Fruit fly (Drosophila melanogaster) whole organism, embryonic: ENCODE data around the gene Fgop2.

Source experiments
- ATbp ChIP-seq: fragments of 200-800 bp; sonication (Bioruptor generic); optimal IDR thresholded peaks from 2 replicates; lab custom pipeline; 2017; ENCODE audit warnings: missing biosample characterization, mild to moderate bottlenecking, missing genetic modification characterization, missing genetic modification reagents
- CG10654 ChIP-seq: fragments of 200-800 bp; sonication (Bioruptor generic); optimal IDR thresholded peaks from 2 replicates; lab custom pipeline; 2016; ENCODE audit warnings: missing biosample characterization, missing genetic modification characterization
- CG10979 ChIP-seq: fragments of 200-800 bp; sonication (Bioruptor generic); optimal IDR thresholded peaks from 2 replicates; lab custom pipeline; 2018; ENCODE audit warnings: missing biosample characterization, mild to moderate bottlenecking, missing genetic modification characterization, moderate library complexity
- CG11398 ChIP-seq: fragments of 200-800 bp; sonication (Bioruptor generic); optimal IDR thresholded peaks from 2 replicates; lab custom pipeline; 2016; ENCODE audit warnings: missing biosample characterization, missing genetic modification characterization
- CG11695 ChIP-seq: fragments of 200-800 bp; sonication (Bioruptor generic); IDR thresholded peaks from 3 replicates; pipeline ENCODE4 v1.3.6; 2022; ENCODE audit warnings: missing biosample characterization, missing genetic modification characterization
- CG11696 ChIP-seq: fragments of 200-800 bp; sonication (Bioruptor generic); IDR thresholded peaks from 2 replicates; pipeline ENCODE4 v1.3.6; 2022; ENCODE audit warnings: missing biosample characterization, missing genetic modification characterization
- CG12744 ChIP-seq: fragments of 200-800 bp; sonication (Bioruptor generic); optimal IDR thresholded peaks from 2 replicates; lab custom pipeline; 2016; ENCODE audit warnings: missing biosample characterization, missing genetic modification characterization
- CG14710 ChIP-seq: fragments of 200-800 bp; sonication (Bioruptor generic); optimal IDR thresholded peaks from 3 replicates; lab custom pipeline; 2019; ENCODE audit warnings: missing biosample characterization, mild to moderate bottlenecking, missing genetic modification characterization, moderate library complexity
- CG15269 ChIP-seq: fragments of 200-800 bp; sonication (Bioruptor generic); optimal IDR thresholded peaks from 2 replicates; lab custom pipeline; 2018; ENCODE audit warnings: missing biosample characterization, mild to moderate bottlenecking, missing genetic modification characterization, moderate library complexity
- CG15601 ChIP-seq: fragments of 200-800 bp; sonication (Bioruptor generic); optimal IDR thresholded peaks from 3 replicates; lab custom pipeline; 2019; ENCODE audit warnings: missing biosample characterization, mild to moderate bottlenecking, missing genetic modification characterization, moderate library complexity
- CG16815 ChIP-seq: fragments of 200-800 bp; sonication (Bioruptor generic); optimal IDR thresholded peaks from 3 replicates; lab custom pipeline; 2017; ENCODE audit warnings: missing biosample characterization, mild to moderate bottlenecking, missing genetic modification characterization
- CG16863 ChIP-seq: fragments of 200-800 bp; sonication (Bioruptor generic); optimal IDR thresholded peaks from 3 replicates; lab custom pipeline; 2016; ENCODE audit warnings: missing biosample characterization, missing genetic modification characterization
- CG17361 ChIP-seq: fragments of 200-800 bp; sonication (Bioruptor generic); IDR thresholded peaks from 3 replicates; pipeline ENCODE4 v1.3.6; 2022; ENCODE audit warnings: missing biosample characterization, missing genetic modification characterization
- CG17612 ChIP-seq: fragments of 200-800 bp; sonication (Bioruptor generic); IDR thresholded peaks from 2 replicates; pipeline ENCODE4 v1.3.6; 2022; ENCODE audit warnings: missing biosample characterization, missing genetic modification characterization
- CG17829 ChIP-seq: fragments of 200-800 bp; optimal IDR thresholded peaks from 2 replicates; lab custom pipeline; 2019; ENCODE audit warnings: missing biosample characterization, mild to moderate bottlenecking, missing genetic modification characterization, moderate library complexity
- CG18619 ChIP-seq: fragments of 200-800 bp; sonication (Bioruptor generic); optimal IDR thresholded peaks from 3 replicates; lab custom pipeline; 2017; ENCODE audit warnings: missing biosample characterization, mild to moderate bottlenecking, missing genetic modification characterization
- CG30020 ChIP-seq: fragments of 200-800 bp; optimal IDR thresholded peaks from 2 replicates; lab custom pipeline; 2019; ENCODE audit warnings: missing biosample characterization, mild to moderate bottlenecking, missing genetic modification characterization, moderate library complexity
- CG4282 ChIP-seq: fragments of 200-800 bp; sonication (Bioruptor generic); optimal IDR thresholded peaks from 2 replicates; lab custom pipeline; 2016; ENCODE audit warnings: missing biosample characterization, missing genetic modification characterization
- CG4404 ChIP-seq: fragments of 200-800 bp; sonication (Bioruptor generic); IDR thresholded peaks from 2 replicates; pipeline ENCODE4 v1.3.6; 2022; ENCODE audit warnings: missing biosample characterization, missing genetic modification characterization
- CG5245 ChIP-seq: fragments of 200-800 bp; sonication (Bioruptor generic); optimal IDR thresholded peaks from 3 replicates; lab custom pipeline; 2016; ENCODE audit warnings: missing biosample characterization, missing genetic modification characterization
- CG6272 ChIP-seq: fragments of 200-800 bp; sonication (Bioruptor generic); IDR thresholded peaks from 2 replicates; pipeline ENCODE4 v1.3.6; 2022; ENCODE audit warnings: missing biosample characterization, missing genetic modification characterization
- CG7745 ChIP-seq: fragments of 200-800 bp; sonication (Bioruptor generic); optimal IDR thresholded peaks from 2 replicates; lab custom pipeline; 2018; ENCODE audit warnings: missing biosample characterization, mild to moderate bottlenecking, missing genetic modification characterization, moderate library complexity
- CG8089 ChIP-seq: fragments of 200-800 bp; sonication (Bioruptor generic); optimal IDR thresholded peaks from 3 replicates; lab custom pipeline; 2016; ENCODE audit warnings: missing biosample characterization, missing genetic modification characterization
- CG8281 ChIP-seq: fragments of 200-800 bp; sonication (Bioruptor generic); optimal IDR thresholded peaks from 2 replicates; lab custom pipeline; 2018; ENCODE audit warnings: missing biosample characterization, mild to moderate bottlenecking, missing genetic modification characterization, moderate library complexity
- CG8359 ChIP-seq: fragments of 200-800 bp; sonication (Bioruptor generic); optimal IDR thresholded peaks from 2 replicates; lab custom pipeline; 2017; ENCODE audit warnings: missing biosample characterization, mild to moderate bottlenecking, missing genetic modification characterization, borderline replicate concordance
- CG9437 ChIP-seq: fragments of 200-800 bp; sonication (Bioruptor generic); optimal IDR thresholded peaks from 2 replicates; lab custom pipeline; 2018; ENCODE audit warnings: missing biosample characterization, mild to moderate bottlenecking, missing genetic modification characterization
- CG9609 ChIP-seq: fragments of 200-800 bp; sonication (Bioruptor generic); optimal IDR thresholded peaks from 3 replicates; lab custom pipeline; 2016; ENCODE audit warnings: missing biosample characterization, missing genetic modification characterization
- CG9797 ChIP-seq: fragments of 200-800 bp; sonication (Bioruptor generic); optimal IDR thresholded peaks from 3 replicates; lab custom pipeline; 2018; ENCODE audit warnings: missing biosample characterization, mild to moderate bottlenecking, missing genetic modification characterization
- Deaf1 ChIP-seq: fragments of 200-800 bp; optimal IDR thresholded peaks from 3 replicates; lab custom pipeline; 2019; ENCODE audit warnings: missing biosample characterization, mild to moderate bottlenecking, missing genetic modification characterization, moderate library complexity
- Doc2 ChIP-seq: fragments of 200-800 bp; sonication (Bioruptor generic); IDR thresholded peaks from 2 replicates; pipeline ENCODE4 v1.3.6; 2022; ENCODE audit warnings: missing biosample characterization, missing genetic modification characterization
- Elba2 ChIP-seq: fragments of 200-800 bp; sonication (Bioruptor generic); optimal IDR thresholded peaks from 3 replicates; lab custom pipeline; 2016; ENCODE audit warnings: missing biosample characterization, missing genetic modification characterization
- HmgD ChIP-seq: fragments of 200-800 bp; sonication (Bioruptor generic); optimal IDR thresholded peaks from 3 replicates; lab custom pipeline; 2016; ENCODE audit warnings: missing biosample characterization, missing genetic modification characterization
- Hr3 ChIP-seq: fragments of 200-800 bp; sonication (Bioruptor generic); optimal IDR thresholded peaks from 3 replicates; lab custom pipeline; 2016; ENCODE audit warnings: missing biosample characterization, missing genetic modification characterization
- NK7.1 ChIP-seq: fragments of 200-800 bp; sonication (Bioruptor generic); optimal IDR thresholded peaks from 3 replicates; lab custom pipeline; 2016; ENCODE audit warnings: missing biosample characterization, missing genetic modification characterization
- Oli ChIP-seq: fragments of 200-800 bp; sonication (Bioruptor generic); optimal IDR thresholded peaks from 2 replicates; lab custom pipeline; 2018; ENCODE audit warnings: missing biosample characterization, mild to moderate bottlenecking, missing genetic modification characterization, moderate library complexity
- amos ChIP-seq: fragments of 200-800 bp; sonication (Bioruptor generic); IDR thresholded peaks from 2 replicates; pipeline ENCODE4 v1.3.6; 2022; ENCODE audit warnings: missing biosample characterization, missing genetic modification characterization; ENCODE audit not compliant: partially characterized antibody
- aop ChIP-seq: fragments of 200-800 bp; sonication (Bioruptor generic); IDR thresholded peaks from 2 replicates; pipeline ENCODE4 v1.3.6; 2022; ENCODE audit warnings: missing biosample characterization, missing genetic modification characterization
- ato ChIP-seq: fragments of 200-800 bp; sonication (Bioruptor generic); IDR thresholded peaks from 2 replicates; pipeline ENCODE4 v1.3.6; 2022; ENCODE audit warnings: missing biosample characterization, missing genetic modification characterization; ENCODE audit not compliant: partially characterized antibody
- chm ChIP-seq: fragments of 200-800 bp; sonication (Bioruptor generic); IDR thresholded peaks from 2 replicates; pipeline ENCODE4 v1.3.6; 2022; ENCODE audit warnings: missing biosample characterization, missing genetic modification characterization
- cwo ChIP-seq: fragments of 200-800 bp; sonication (Bioruptor generic); optimal IDR thresholded peaks from 3 replicates; lab custom pipeline; 2017; ENCODE audit warnings: missing biosample characterization, missing genetic modification characterization, mild to moderate bottlenecking, moderate library complexity, missing genetic modification reagents
- dmrt11E ChIP-seq: fragments of 200-800 bp; sonication (Bioruptor generic); optimal IDR thresholded peaks from 3 replicates; lab custom pipeline; 2018; ENCODE audit warnings: missing biosample characterization, mild to moderate bottlenecking, missing genetic modification characterization, moderate library complexity
- dysf ChIP-seq: fragments of 200-800 bp; sonication (Bioruptor generic); IDR thresholded peaks from 3 replicates; pipeline ENCODE4 v1.3.6; 2022; ENCODE audit warnings: missing biosample characterization, missing genetic modification characterization
- esg ChIP-seq: fragments of 200-800 bp; sonication (Bioruptor generic); conservative IDR thresholded peaks from 2 replicates; pipeline ENCODE4 v1.3.6; 2022; ENCODE audit warnings: missing biosample characterization, missing genetic modification characterization
- fd64A ChIP-seq: fragments of 200-800 bp; sonication (Bioruptor generic); optimal IDR thresholded peaks from 3 replicates; lab custom pipeline; 2018; ENCODE audit warnings: missing biosample characterization, mild to moderate bottlenecking, missing genetic modification characterization
- hth ChIP-seq: fragments of >200 bp; optimal IDR thresholded peaks from 2 replicates; lab custom pipeline; 2017; ENCODE audit warnings: inconsistent platforms
- pb ChIP-seq: fragments of 200-800 bp; sonication (Bioruptor generic); optimal IDR thresholded peaks from 3 replicates; lab custom pipeline; 2016; ENCODE audit warnings: missing biosample characterization, missing genetic modification characterization
- sc ChIP-seq, 3 experiments: fragments of >200 bp in 2 of 3; fragments of 200-800 bp in 1 of 3; sonication (Bioruptor generic) in 1 of 3; optimal IDR thresholded peaks; 2 replicates in 2 of 3; 3 replicates in 1 of 3; lab custom pipeline; 2017; ENCODE audit warnings: mild to moderate bottlenecking in 1 of 3, missing biosample characterization in 1 of 3, missing genetic modification characterization in 1 of 3, missing genetic modification reagents in 1 of 3
- sqz ChIP-seq: fragments of 200-800 bp; sonication (Bioruptor generic); optimal IDR thresholded peaks from 3 replicates; lab custom pipeline; 2018; ENCODE audit warnings: missing biosample characterization, mild to moderate bottlenecking, missing genetic modification characterization
- tio ChIP-seq: fragments of 200-800 bp; sonication (Bioruptor generic); optimal IDR thresholded peaks from 2 replicates; lab custom pipeline; 2017; ENCODE audit warnings: missing biosample characterization, missing genetic modification characterization, inconsistent platforms
- tup ChIP-seq: fragments of 200-800 bp; sonication (Bioruptor generic); optimal IDR thresholded peaks from 2 replicates; lab custom pipeline; 2016; ENCODE audit warnings: missing biosample characterization, mild to moderate bottlenecking, missing genetic modification characterization, moderate library complexity
- zen ChIP-seq: fragments of 200-800 bp; sonication (Bioruptor generic); optimal IDR thresholded peaks from 3 replicates; lab custom pipeline; 2018; ENCODE audit warnings: missing biosample characterization, mild to moderate bottlenecking, missing genetic modification characterization, moderate library complexity

Gene Fgop2

DNA sequence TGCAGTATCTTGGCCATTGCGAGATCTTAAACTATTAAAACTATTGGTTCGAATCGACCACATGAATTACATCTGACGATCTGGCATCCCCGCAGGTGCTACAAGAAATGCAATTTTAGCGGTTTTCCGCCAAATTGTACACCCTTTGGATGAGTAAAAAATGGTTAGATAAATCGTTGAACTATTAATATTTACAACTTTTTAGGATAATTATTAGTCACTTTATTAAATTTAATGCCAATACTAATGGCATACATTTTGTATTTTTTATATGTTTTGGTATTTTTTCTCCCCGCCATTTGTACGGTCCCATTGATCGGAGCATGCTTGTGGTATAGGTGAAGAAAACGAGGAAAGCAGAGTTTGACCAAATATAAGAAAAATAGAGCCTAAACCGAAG lies 37.3 kb downstream of the Fgop2 start, which contains the start of the genes Polr1F and Rat1 (continued):
- TF ChIP-seq HmgD (GFP tag; lab: Kevin White, UChicago): no peak
- no peak for TF ChIP-seq esg (GFP tag; lab: Robert Waterston, UW)
- TF ChIP-seq CG17829 (tag; lab: Kevin White, UChicago): peak; percentile 63
- peak; percentile 29 for TF ChIP-seq CG10654 (GFP tag; lab: Kevin White, UChicago)
- no peak for TF ChIP-seq tio (GFP tag; lab: Kevin White, UChicago)
- TF ChIP-seq CG4404 (GFP tag; lab: Robert Waterston, UW): no peak
- TF ChIP-seq CG11696: no peak
- no peak for TF ChIP-seq CG9609
- TF ChIP-seq chm: no peak
- TF ChIP-seq CG11398: no peak
- no peak for TF ChIP-seq tup (GFP tag; lab: Kevin White, UChicago)
- peak; percentile 21 for TF ChIP-seq CG10979 (tag; lab: Kevin White, UChicago)
- TF ChIP-seq cwo (GFP tag; lab: Kevin White, UChicago): no peak
- no peak for TF ChIP-seq CG15601 (tag; lab: Kevin White, UChicago)
- no peak for TF ChIP-seq Deaf1 (tag; lab: Kevin White, UChicago)
- peak; percentile 29 for TF ChIP-seq dmrt11E
- no peak for TF ChIP-seq CG9437 (GFP tag; lab: Kevin White, UChicago)
- no peak for TF ChIP-seq pb (GFP tag; lab: Kevin White, UChicago)
- TF ChIP-seq zen: no peak
- TF ChIP-seq aop (GFP tag; lab: Robert Waterston, UW): no peak
- TF ChIP-seq Oli (tag; lab: Kevin White, UChicago): no peak
- no peak for TF ChIP-seq CG11695 (GFP tag; lab: Robert Waterston, UW)
- TF ChIP-seq CG9797 (GFP tag; lab: Kevin White, UChicago): peak; percentile 90
- TF ChIP-seq CG5245 (GFP tag; lab: Kevin White, UChicago): no peak
- TF ChIP-seq ATbp (GFP tag; lab: Kevin White, UChicago): no peak
- no peak for TF ChIP-seq CG15269 (tag; lab: Kevin White, UChicago)
- TF ChIP-seq sc (optimal IDR thresholded peaks at IDR 0.05; lab: Kevin White, UChicago): no peak
- no peak for TF ChIP-seq sc (GFP tag; optimal IDR thresholded peaks at IDR 0.05; lab: Kevin White, UChicago)
- no peak for TF ChIP-seq Doc2 (GFP tag; lab: Robert Waterston, UW)
- no peak for TF ChIP-seq CG18619 (GFP tag; lab: Kevin White, UChicago)
- peak; percentile 59 for TF ChIP-seq CG30020
- TF ChIP-seq Hr3: peak; percentile 13
- TF ChIP-seq CG17361: no peak
- no peak for TF ChIP-seq CG17612 (GFP tag; lab: Robert Waterston, UW)
- no peak for TF ChIP-seq CG8281 (tag; lab: Kevin White, UChicago)
- TF ChIP-seq CG6272 (GFP tag; lab: Robert Waterston, UW): no peak
- no peak for TF ChIP-seq amos (GFP tag; lab: Robert Waterston, UW)
- no peak for TF ChIP-seq sqz (GFP tag; lab: Kevin White, UChicago)
- TF ChIP-seq ato (GFP tag; lab: Robert Waterston, UW): no peak
- TF ChIP-seq CG4282 (GFP tag; lab: Kevin White, UChicago): no peak
- TF ChIP-seq CG7745 (tag; lab: Kevin White, UChicago): no peak
- TF ChIP-seq CG14710: peak; percentile 75
- no peak for TF ChIP-seq fd64A (GFP tag; lab: Kevin White, UChicago)
- no peak for TF ChIP-seq CG16815 (GFP tag; lab: Kevin White, UChicago)
- no peak for TF ChIP-seq NK7.1 (GFP tag; lab: Kevin White, UChicago)
- peak; percentile 43 for TF ChIP-seq CG16863 (GFP tag; lab: Kevin White, UChicago)
- no peak for TF ChIP-seq CG8359 (GFP tag; lab: Kevin White, UChicago)
- no peak for TF ChIP-seq dysf (GFP tag; lab: Robert Waterston, UW)
- TF ChIP-seq Elba2 (GFP tag; lab: Kevin White, UChicago): no peak
- TF ChIP-seq CG8089: no peak
- no peak for TF ChIP-seq hth (lab: Kevin White, UChicago)
- no peak for TF ChIP-seq CG12744
